Fruit fly (Drosophila melanogaster) whole organism, embryonic: ENCODE results near the gene CG14153.

Experiments
- Atf6 ChIP-seq: fragments of 200-800 bp; sonication (Bioruptor generic); IDR thresholded peaks from 2 replicates; pipeline ENCODE4 v1.3.6; 2022; ENCODE audit warnings: missing biosample characterization, missing genetic modification characterization
- CG10366 ChIP-seq: fragments of 200-800 bp; sonication (Bioruptor generic); IDR thresholded peaks from 2 replicates; pipeline ENCODE4 v1.3.6; 2022; ENCODE audit warnings: missing biosample characterization, missing genetic modification characterization
- CG13894 ChIP-seq: fragments of 200-800 bp; sonication (Bioruptor generic); optimal IDR thresholded peaks from 3 replicates; lab custom pipeline; 2018; ENCODE audit warnings: missing biosample characterization, mild to moderate bottlenecking, missing genetic modification characterization, moderate library complexity
- CG14014 ChIP-seq: fragments of 200-800 bp; sonication (Bioruptor generic); IDR thresholded peaks from 2 replicates; pipeline ENCODE4 v1.3.6; 2022; ENCODE audit warnings: missing biosample characterization, missing genetic modification characterization
- CG15514 ChIP-seq: fragments of 200-800 bp; sonication (Bioruptor generic); optimal IDR thresholded peaks from 3 replicates; lab custom pipeline; 2017; ENCODE audit warnings: missing biosample characterization, missing genetic modification characterization, mild to moderate bottlenecking, moderate library complexity, missing genetic modification reagents
- CG17912 ChIP-seq: fragments of 200-800 bp; sonication (Bioruptor generic); optimal IDR thresholded peaks from 2 replicates; lab custom pipeline; 2018; ENCODE audit warnings: missing biosample characterization, mild to moderate bottlenecking, missing genetic modification characterization
- CG18764 ChIP-seq: fragments of 200-800 bp; sonication (Bioruptor generic); optimal IDR thresholded peaks from 3 replicates; lab custom pipeline; 2016; ENCODE audit warnings: missing biosample characterization, missing genetic modification characterization
- CG32772 ChIP-seq: fragments of 200-800 bp; sonication (Bioruptor generic); IDR thresholded peaks from 2 replicates; pipeline ENCODE4 v1.3.6; 2022; ENCODE audit warnings: missing biosample characterization, missing genetic modification characterization
- CG42726 ChIP-seq: fragments of 200-800 bp; sonication (Bioruptor generic); IDR thresholded peaks from 2 replicates; pipeline ENCODE4 v1.3.6; 2022; ENCODE audit warnings: missing biosample characterization, missing genetic modification characterization; ENCODE audit not compliant: partially characterized antibody
- CG4360 ChIP-seq: fragments of 200-800 bp; sonication (Bioruptor generic); IDR thresholded peaks from 2 replicates; pipeline ENCODE4 v1.3.6; 2022; ENCODE audit warnings: missing biosample characterization, missing genetic modification characterization
- CG5953 ChIP-seq: fragments of 200-800 bp; sonication (Bioruptor generic); IDR thresholded peaks from 2 replicates; pipeline ENCODE4 v1.3.6; 2022; ENCODE audit warnings: missing biosample characterization, missing genetic modification characterization
- CG6175 ChIP-seq: fragments of 200-800 bp; sonication (Bioruptor generic); IDR thresholded peaks from 3 replicates; pipeline ENCODE4 v1.3.6; 2022; ENCODE audit warnings: missing biosample characterization, missing genetic modification characterization
- CG6813 ChIP-seq: fragments of 200-800 bp; sonication (Bioruptor generic); optimal IDR thresholded peaks from 2 replicates; lab custom pipeline; 2017; ENCODE audit warnings: missing biosample characterization, missing genetic modification characterization, mild to moderate bottlenecking, moderate library complexity, missing genetic modification reagents
- CG8359 ChIP-seq: fragments of 200-800 bp; sonication (Bioruptor generic); optimal IDR thresholded peaks from 2 replicates; lab custom pipeline; 2017; ENCODE audit warnings: missing biosample characterization, mild to moderate bottlenecking, missing genetic modification characterization, borderline replicate concordance
- E2f2 ChIP-seq: fragments of 200-800 bp; sonication (Bioruptor generic); IDR thresholded peaks from 2 replicates; pipeline ENCODE4 v1.3.6; 2022; ENCODE audit warnings: missing biosample characterization, missing genetic modification characterization
- ERR ChIP-seq: fragments of 200-800 bp; sonication (Bioruptor generic); optimal IDR thresholded peaks from 2 replicates; lab custom pipeline; 2016; ENCODE audit warnings: missing biosample characterization, missing genetic modification characterization
- H2.0 ChIP-seq: fragments of 200-800 bp; sonication (Bioruptor generic); IDR thresholded peaks from 2 replicates; pipeline ENCODE4 v1.3.6; 2022; ENCODE audit warnings: missing biosample characterization, missing genetic modification characterization
- HHEX ChIP-seq: fragments of 200-800 bp; sonication (Bioruptor generic); optimal IDR thresholded peaks from 3 replicates; lab custom pipeline; 2017; ENCODE audit warnings: missing biosample characterization, mild to moderate bottlenecking, missing genetic modification characterization, missing genetic modification reagents
- Hey ChIP-seq: fragments of 200-800 bp; sonication (Bioruptor generic); optimal IDR thresholded peaks from 3 replicates; lab custom pipeline; 2018; ENCODE audit warnings: missing biosample characterization, mild to moderate bottlenecking, missing genetic modification characterization
- Oaz ChIP-seq: fragments of 200-800 bp; sonication (Bioruptor generic); IDR thresholded peaks from 2 replicates; pipeline ENCODE4 v1.3.6; 2022; ENCODE audit warnings: missing biosample characterization, missing genetic modification characterization
- Rfx ChIP-seq: fragments of 200-800 bp; sonication (Bioruptor generic); IDR thresholded peaks from 2 replicates; pipeline ENCODE4 v1.3.6; 2022; ENCODE audit warnings: missing biosample characterization, missing genetic modification characterization
- Taf1 ChIP-seq: fragments of 200-800 bp; sonication (Bioruptor generic); IDR thresholded peaks from 2 replicates; pipeline ENCODE4 v1.3.6; 2022; ENCODE audit warnings: missing biosample characterization, missing genetic modification characterization
- Xrp1 ChIP-seq: fragments of 200-800 bp; sonication (Bioruptor generic); IDR thresholded peaks from 2 replicates; pipeline ENCODE4 v1.3.6; 2022; ENCODE audit warnings: missing biosample characterization, missing genetic modification characterization
- ash1 ChIP-seq: fragments of 200-800 bp; sonication (Bioruptor generic); optimal IDR thresholded peaks from 2 replicates; lab custom pipeline; 2018; ENCODE audit warnings: missing biosample characterization, mild to moderate bottlenecking, missing genetic modification characterization
- cg ChIP-seq: fragments of 200-800 bp; sonication (Bioruptor generic); optimal IDR thresholded peaks from 3 replicates; lab custom pipeline; 2019; ENCODE audit warnings: missing biosample characterization, mild to moderate bottlenecking, missing genetic modification characterization, moderate library complexity
- chinmo ChIP-seq: fragments of 200-800 bp; sonication (Bioruptor generic); IDR thresholded peaks from 4 replicates; pipeline ENCODE4 v1.3.6; 2022; ENCODE audit warnings: missing biosample characterization, missing genetic modification characterization; ENCODE audit not compliant: partially characterized antibody
- crol ChIP-seq: fragments of 200-800 bp; sonication (Bioruptor generic); IDR thresholded peaks from 2 replicates; pipeline ENCODE4 v1.3.6; 2022; ENCODE audit warnings: missing biosample characterization, missing genetic modification characterization
- gcm ChIP-seq: fragments of 200-800 bp; sonication (Bioruptor generic); optimal IDR thresholded peaks from 2 replicates; lab custom pipeline; 2019; ENCODE audit warnings: missing biosample characterization, mild to moderate bottlenecking, missing genetic modification characterization, moderate library complexity
- grau ChIP-seq: fragments of 200-800 bp; optimal IDR thresholded peaks from 3 replicates; lab custom pipeline; 2019; ENCODE audit warnings: missing biosample characterization, mild to moderate bottlenecking, missing genetic modification characterization, moderate library complexity
- mirr ChIP-seq: fragments of 200-800 bp; sonication (Bioruptor generic); optimal IDR thresholded peaks from 3 replicates; lab custom pipeline; 2018; ENCODE audit warnings: missing biosample characterization, mild to moderate bottlenecking, missing genetic modification characterization
- nerfin-1 ChIP-seq: fragments of 200-800 bp; sonication (Bioruptor generic); optimal IDR thresholded peaks from 3 replicates; lab custom pipeline; 2019; ENCODE audit warnings: missing biosample characterization, mild to moderate bottlenecking, missing genetic modification characterization, moderate library complexity
- otp ChIP-seq: fragments of 200-800 bp; sonication (Bioruptor generic); IDR thresholded peaks from 3 replicates; pipeline ENCODE4, ENCODE4 v1.3.6; 2022; ENCODE audit warnings: missing biosample characterization, missing genetic modification characterization
- pan ChIP-seq, 4 experiments: fragments of >200 bp in 3 of 4; fragments of 200-800 bp in 1 of 4; sonication (Bioruptor generic) in 1 of 4; optimal IDR thresholded peaks in 3 of 4; IDR thresholded peaks in 1 of 4; 2 replicates each; pipeline versions ENCODE4 v1.3.6 to Lab custom; 2017 to 2022; ENCODE audit warnings: missing biosample characterization in 2 of 4, missing genetic modification characterization in 2 of 4, mixed read lengths in 1 of 4
- rib ChIP-seq: fragments of 200-800 bp; sonication (Bioruptor generic); IDR thresholded peaks from 2 replicates; pipeline ENCODE4 v1.3.6; 2022; ENCODE audit warnings: missing biosample characterization, missing genetic modification characterization
- row ChIP-seq: fragments of 200-800 bp; sonication (Bioruptor generic); IDR thresholded peaks from 3 replicates; pipeline ENCODE4 v1.3.6; 2022; ENCODE audit warnings: missing biosample characterization, missing genetic modification characterization
- sd ChIP-seq: fragments of 200-800 bp; sonication (Bioruptor generic); optimal IDR thresholded peaks from 3 replicates; lab custom pipeline; 2018; ENCODE audit warnings: missing biosample characterization, mild to moderate bottlenecking, missing genetic modification characterization, moderate library complexity
- sens ChIP-seq: fragments of 200-800 bp; sonication (Bioruptor generic); peaks from one replicate; lab custom pipeline; 2016; ENCODE audit warnings: missing biosample characterization, missing genetic modification characterization
- sens-2 ChIP-seq: fragments of 200-800 bp; sonication (Bioruptor generic); IDR thresholded peaks from 2 replicates; pipeline ENCODE4 v1.3.6; 2022; ENCODE audit warnings: missing biosample characterization, missing genetic modification characterization
- sim ChIP-seq: fragments of 200-800 bp; sonication (Bioruptor generic); IDR thresholded peaks from 2 replicates; pipeline ENCODE4 v1.3.6; 2022; ENCODE audit warnings: missing biosample characterization, missing genetic modification characterization
- slbo ChIP-seq: fragments of 200-800 bp; sonication (Bioruptor generic); IDR thresholded peaks from 2 replicates; pipeline ENCODE4 v1.3.6; 2022; ENCODE audit warnings: missing biosample characterization, missing genetic modification characterization
- sob ChIP-seq: fragments of 200-800 bp; sonication (Bioruptor generic); IDR thresholded peaks from 2 replicates; pipeline ENCODE4 v1.3.6; 2022; ENCODE audit warnings: missing biosample characterization, missing genetic modification characterization
- sr ChIP-seq: fragments of 200-800 bp; sonication (Bioruptor generic); IDR thresholded peaks from 3 replicates; pipeline ENCODE4 v1.3.6; 2022; ENCODE audit warnings: missing biosample characterization, missing genetic modification characterization
- stc ChIP-seq: fragments of 200-800 bp; sonication (Bioruptor generic); IDR thresholded peaks from 2 replicates; pipeline ENCODE4 v1.3.6; 2022; ENCODE audit warnings: missing biosample characterization, missing genetic modification characterization
- tna ChIP-seq: fragments of 200-800 bp; sonication (Bioruptor generic); IDR thresholded peaks from 2 replicates; pipeline ENCODE4 v1.3.6; 2022; ENCODE audit warnings: missing biosample characterization, missing genetic modification characterization; ENCODE audit not compliant: partially characterized antibody
- ttk ChIP-seq: fragments of 200-800 bp; sonication (Bioruptor generic); IDR thresholded peaks from 2 replicates; pipeline ENCODE4 v2.1.2; 2022; ENCODE audit warnings: missing biosample characterization, missing genetic modification characterization
- vvl ChIP-seq: fragments of 200-800 bp; sonication (Bioruptor generic); IDR thresholded peaks from 2 replicates; pipeline ENCODE4 v1.3.6; 2022; ENCODE audit warnings: missing biosample characterization, missing genetic modification characterization
- wek ChIP-seq: fragments of 200-800 bp; sonication (Bioruptor generic); optimal IDR thresholded peaks from 3 replicates; lab custom pipeline; 2018; ENCODE audit warnings: missing biosample characterization, mild to moderate bottlenecking, missing genetic modification characterization, moderate library complexity
- zfh1 ChIP-seq: fragments of 200-800 bp; sonication (Bioruptor generic); IDR thresholded peaks from 3 replicates; pipeline ENCODE4 v1.3.6; 2022; ENCODE audit warnings: missing biosample characterization, missing genetic modification characterization

CG14153 gene

DNA sequence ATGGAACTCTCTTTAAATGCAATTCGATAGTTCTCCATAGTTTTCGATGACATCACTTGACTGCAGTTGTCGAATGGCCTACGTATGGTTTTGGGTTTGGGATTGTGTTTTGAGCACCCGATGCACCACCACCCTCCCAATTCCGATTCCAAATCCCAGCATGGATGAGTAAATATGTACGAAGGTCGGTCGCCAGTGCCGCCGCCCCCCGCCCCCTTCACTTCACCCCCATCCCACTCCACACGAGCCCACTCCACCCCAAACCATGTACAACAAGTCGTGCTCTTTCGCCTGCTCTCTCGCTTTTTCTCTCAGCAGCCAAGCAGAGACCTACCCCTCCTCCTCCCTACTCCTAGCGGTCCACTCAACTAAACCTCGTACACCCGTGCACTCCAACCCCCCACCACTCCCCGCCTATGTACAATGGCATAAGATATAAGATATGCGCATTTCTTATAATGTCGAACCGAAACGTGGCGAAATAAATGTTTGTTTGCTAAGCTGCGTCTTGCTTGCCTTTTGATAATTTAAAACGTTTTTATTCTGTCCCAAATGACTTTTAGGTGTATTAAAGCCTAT lies 37.5 kb downstream of the CG14153 start (continued):
- TF ChIP-seq pan (optimal IDR thresholded peaks at IDR 0.05; lab: Kevin White, UChicago) (no peak), pan (GFP tag; optimal IDR thresholded peaks at IDR 0.05 in 1 of 2, IDR thresholded peaks at IDR 0.05 in 1 of 2) (peak in 1 of 2 experiments; percentile 15), slbo (GFP tag; lab: Robert Waterston, UW) (no peak), sens-2 (GFP tag; lab: Robert Waterston, UW) (no peak), CG42726 (GFP tag; lab: Robert Waterston, UW) (0 out of 2 replicates have a peak, but pooled peaks have one; percentile 38), CG8359 (GFP tag; lab: Kevin White, UChicago) (no peak), zfh1 (GFP tag; lab: Robert Waterston, UW) (0 out of 3 replicates have a peak, but pooled peaks have one; percentile 9), HHEX (no peak), CG15514 (GFP tag; lab: Kevin White, UChicago) (peak; percentile 35), stc (GFP tag; lab: Robert Waterston, UW) (peak; percentile 54), wek (GFP tag; lab: Kevin White, UChicago) (peak; percentile 23), otp (peak; percentile 51; the same call in 1 of the 3 replicates), gcm (GFP tag; lab: Kevin White, UChicago) (peak; percentile 2), CG18764 (GFP tag; lab: Kevin White, UChicago) (no peak), mirr (peak; percentile 18), ERR (GFP tag; lab: Kevin White, UChicago) (no peak), tna (GFP tag; lab: Robert Waterston, UW) (peak; percentile 38; the same call in 1 of the 2 replicates), vvl (GFP tag; lab: Robert Waterston, UW) (peak; percentile 73), rib (GFP tag; lab: Robert Waterston, UW) (peak; percentile 65; the same call in 1 of the 2 replicates), sd (tag; lab: Kevin White, UChicago) (peak; percentile 29), Oaz (GFP tag; lab: Robert Waterston, UW) (peak; percentile 21; the same call in 1 of the 2 replicates), sob (peak; percentile 39), CG14014 (0 out of 2 replicates have a peak, but pooled peaks have one; percentile 10), sr (GFP tag; lab: Robert Waterston, UW) (0 out of 3 replicates have a peak, but pooled peaks have one; percentile 40), crol (GFP tag; lab: Robert Waterston, UW) (peak; percentile 99), Rfx (GFP tag; lab: Robert Waterston, UW) (peak; percentile 31; the same call in 1 of the 2 replicates), CG10366 (GFP tag; lab: Robert Waterston, UW) (0 out of 2 replicates have a peak, but pooled peaks have one; percentile 9), E2f2 (GFP tag; lab: Robert Waterston, UW) (0 out of 2 replicates have a peak, but pooled peaks have one; percentile 12), Taf1 (GFP tag; lab: Robert Waterston, UW) (peak; percentile 5; the same call in 1 of the 2 replicates), CG6175 (0 out of 3 replicates have a peak, but pooled peaks have one; percentile 45), Hey (peak; percentile 7), CG6813 (GFP tag; lab: Kevin White, UChicago) (no peak), row (peak; percentile 31; the same call in 1 of the 3 replicates), Xrp1 (GFP tag; lab: Robert Waterston, UW) (peak; percentile 22; the same call in 1 of the 2 replicates), cg (peak; percentile 10), CG32772 (GFP tag; lab: Robert Waterston, UW) (0 out of 2 replicates have a peak, but pooled peaks have one; percentile 15), Atf6 (GFP tag; lab: Robert Waterston, UW) (0 out of 2 replicates have a peak, but pooled peaks have one; percentile 35), sens (peak; percentile 55), grau (no peak), CG13894 (peak; percentile 0), ash1 (GFP tag; lab: Kevin White, UChicago) (peak; percentile 35), CG17912 (GFP tag; lab: Kevin White, UChicago) (no peak), H2.0 (peak; percentile 10; the same call in 1 of the 2 replicates), CG5953 (no peak), CG4360 (GFP tag; lab: Robert Waterston, UW) (0 out of 2 replicates have a peak, but pooled peaks have one; percentile 34), sim (GFP tag; lab: Robert Waterston, UW) (0 out of 2 replicates have a peak, but pooled peaks have one; percentile 54), ttk (GFP tag; lab: Robert Waterston, UW) (peak; percentile 42; the same call in 1 of the 2 replicates), nerfin-1 (tag; lab: Kevin White, UChicago) (peak; percentile 2), chinmo (peak; percentile 92)
